Fruit fly (Drosophila melanogaster) ovary, adult (tissue): Measurements from ENCODE around the gene CG31908.
A peak's percentile ranks its signal among the peaks of the same experiment; 100 is the strongest.

Experiments used
- CG17801 ChIP-seq: fragments of 200-800 bp; optimal IDR thresholded peaks from 2 replicates; lab custom pipeline; 2019; ENCODE audit warnings: missing biosample characterization, mild to moderate bottlenecking, missing genetic modification characterization, moderate library complexity; ENCODE audit not compliant: partially characterized antibody

Gene CG31908

dm6 chr2L:7026988-7027908, at the start of gene CG31908, which contains the start of gene MME1:
CG31908 (minus strand) TSS chr2L:7027389.
MME1 (plus strand) TSS chr2L:7027526.
- peak; percentile 42 for TF ChIP-seq CG17801 (GFP tag; lab: Kevin White, UChicago)

- no peak for TF ChIP-seq CG17801 (GFP tag; lab: Kevin White, UChicago)
These were observed 49.6 kb upstream of the CG31908 start for dm6 chr2L:7076804-7077203.

- TF ChIP-seq CG17801 (GFP tag; lab: Kevin White, UChicago): no peak
These were observed 49.0 kb upstream of the CG31908 start for dm6 chr2L:7076055-7076700.

dm6 chr2L:7073011-7073410, 45.8 kb upstream of the CG31908 start:
- no peak for TF ChIP-seq CG17801 (GFP tag; lab: Kevin White, UChicago)

dm6 chr2L:7071862-7072261, 44.7 kb upstream of the CG31908 start:
- TF ChIP-seq CG17801 (GFP tag; lab: Kevin White, UChicago): no peak

dm6 chr2L:7071219-7071618, 44.0 kb upstream of the CG31908 start:
- no peak for TF ChIP-seq CG17801 (GFP tag; lab: Kevin White, UChicago)

dm6 chr2L:7067683-7068082, 40.5 kb upstream of the CG31908 start, which contains the start of gene Ugt307A1:
Ugt307A1 (plus strand) TSS chr2L:7067983.
- no peak for TF ChIP-seq CG17801 (GFP tag; lab: Kevin White, UChicago)

dm6 chr2L:7065687-7066086, 38.5 kb upstream of the CG31908 start, which contains the start of gene Nuf2:
Nuf2 (minus strand) TSS chr2L:7065837.
- TF ChIP-seq CG17801 (GFP tag; lab: Kevin White, UChicago): no peak

dm6 chr2L:7063721-7064179, 36.6 kb upstream of the CG31908 start, which contains the start of gene Sem1:
Sem1 (plus strand) TSS chr2L:7063986.
- TF ChIP-seq CG17801 (GFP tag; lab: Kevin White, UChicago): no peak

dm6 chr2L:7060751-7061150, 33.6 kb upstream of the CG31908 start, which contains the start of gene Mst27D:
Mst27D (minus strand) TSS chr2L:7060851.
- no peak for TF ChIP-seq CG17801 (GFP tag; lab: Kevin White, UChicago)

dm6 chr2L:7056189-7056926, 29.2 kb upstream of the CG31908 start, which contains the start of gene Mnn1:
Mnn1 (plus strand) TSS chr2L:7056301.
- TF ChIP-seq CG17801 (GFP tag; lab: Kevin White, UChicago): peak; percentile 41

dm6 chr2L:7051740-7052139, 24.6 kb upstream of the CG31908 start:
- TF ChIP-seq CG17801 (GFP tag; lab: Kevin White, UChicago): no peak

- no peak for TF ChIP-seq CG17801 (GFP tag; lab: Kevin White, UChicago)
These were observed 23.4 kb upstream of the CG31908 start for dm6 chr2L:7050492-7051182.
